Fruit fly (Drosophila melanogaster) whole organism, prepupa: ENCODE data around the gene Vps52.

Source experiments
- Blimp-1 ChIP-seq: fragments of 200-800 bp; sonication (Bioruptor generic); optimal IDR thresholded peaks from 3 replicates; lab custom pipeline; 2017; ENCODE audit warnings: missing biosample characterization, missing genetic modification characterization, mild to moderate bottlenecking, moderate library complexity, missing genetic modification reagents
- CG10669 ChIP-seq: fragments of 200-800 bp; sonication (Bioruptor generic); optimal IDR thresholded peaks from 3 replicates; lab custom pipeline; 2018; ENCODE audit warnings: missing biosample characterization, mild to moderate bottlenecking, missing genetic modification characterization, moderate library complexity
- CG11294 ChIP-seq: fragments of 200-800 bp; sonication (Bioruptor generic); IDR thresholded peaks from 2 replicates; pipeline ENCODE4 v1.3.6; 2022; ENCODE audit warnings: missing biosample characterization, missing genetic modification characterization
- CG11762 ChIP-seq: fragments of 200-800 bp; sonication (Bioruptor generic); optimal IDR thresholded peaks from 3 replicates; lab custom pipeline; 2016; ENCODE audit warnings: missing biosample characterization, missing genetic modification characterization; ENCODE audit not compliant: insufficient read depth
- CG11902 ChIP-seq: fragments of 200-800 bp; sonication (Bioruptor generic); optimal IDR thresholded peaks from 3 replicates; lab custom pipeline; 2016; ENCODE audit warnings: missing biosample characterization, missing genetic modification characterization
- CG15336 ChIP-seq: fragments of 200-800 bp; sonication (Bioruptor generic); IDR thresholded peaks from 2 replicates; pipeline ENCODE4 v1.3.6; 2022; ENCODE audit warnings: missing biosample characterization, missing genetic modification characterization
- CG16779 ChIP-seq: fragments of 200-800 bp; sonication (Bioruptor generic); optimal IDR thresholded peaks from 3 replicates; lab custom pipeline; 2017; ENCODE audit warnings: missing biosample characterization, mild to moderate bottlenecking, missing genetic modification characterization
- CG3032 ChIP-seq: fragments of 200-800 bp; optimal IDR thresholded peaks from 2 replicates; lab custom pipeline; 2019; ENCODE audit warnings: missing biosample characterization, mild to moderate bottlenecking, missing genetic modification characterization, moderate library complexity
- CG31627 ChIP-seq: fragments of 200-800 bp; sonication (Bioruptor generic); optimal IDR thresholded peaks from 3 replicates; lab custom pipeline; 2016; ENCODE audit warnings: missing biosample characterization, missing genetic modification characterization
- CG34406 ChIP-seq: fragments of 200-800 bp; sonication (Bioruptor generic); optimal IDR thresholded peaks from 3 replicates; lab custom pipeline; 2016; ENCODE audit warnings: missing biosample characterization, missing genetic modification characterization
- CG3919 ChIP-seq: fragments of 200-800 bp; sonication (Bioruptor generic); optimal IDR thresholded peaks from 3 replicates; lab custom pipeline; 2016; ENCODE audit warnings: missing biosample characterization, missing genetic modification characterization
- CG4318 ChIP-seq: fragments of 200-800 bp; sonication (Bioruptor generic); optimal IDR thresholded peaks from 3 replicates; lab custom pipeline; 2017; ENCODE audit warnings: missing biosample characterization, mild to moderate bottlenecking, missing genetic modification characterization
- CG6163 ChIP-seq: fragments of 200-800 bp; sonication (Bioruptor generic); IDR thresholded peaks from 3 replicates; pipeline ENCODE4 v1.3.6; 2022; ENCODE audit warnings: missing biosample characterization, missing genetic modification characterization
- CG6276 ChIP-seq: fragments of 200-800 bp; sonication (Bioruptor generic); optimal IDR thresholded peaks from 2 replicates; lab custom pipeline; 2017; ENCODE audit warnings: missing biosample characterization, mild to moderate bottlenecking, missing genetic modification characterization
- CG6792 ChIP-seq: fragments of 200-800 bp; sonication (Bioruptor generic); optimal IDR thresholded peaks from 3 replicates; lab custom pipeline; 2016; ENCODE audit warnings: missing biosample characterization, missing genetic modification characterization
- CG8319 ChIP-seq: fragments of 200-800 bp; sonication (Bioruptor generic); optimal IDR thresholded peaks from 3 replicates; lab custom pipeline; 2016; ENCODE audit warnings: missing biosample characterization, missing genetic modification characterization
- CG9139 ChIP-seq: fragments of 200-800 bp; sonication (Bioruptor generic); optimal IDR thresholded peaks from 3 replicates; lab custom pipeline; 2017; ENCODE audit warnings: missing biosample characterization, mild to moderate bottlenecking, missing genetic modification characterization
- Eip93F ChIP-seq: fragments of 200-800 bp; sonication (Bioruptor generic); optimal IDR thresholded peaks from 2 replicates; lab custom pipeline; 2016; ENCODE audit warnings: missing biosample characterization, mild to moderate bottlenecking, missing genetic modification characterization
- Ets21C ChIP-seq: fragments of 200-800 bp; sonication (Bioruptor generic); optimal IDR thresholded peaks from 3 replicates; lab custom pipeline; 2016; ENCODE audit warnings: missing biosample characterization, missing genetic modification characterization
- Ets96B ChIP-seq: fragments of 200-800 bp; optimal IDR thresholded peaks from 2 replicates; lab custom pipeline; 2019; ENCODE audit warnings: missing biosample characterization, mild to moderate bottlenecking, missing genetic modification characterization, moderate library complexity
- Gug ChIP-seq: fragments of 200-800 bp; sonication (Bioruptor generic); IDR thresholded peaks from 2 replicates; pipeline ENCODE4 v1.3.6; 2022; ENCODE audit warnings: missing biosample characterization, missing genetic modification characterization
- Hr38 ChIP-seq: sonication (Bioruptor generic); optimal IDR thresholded peaks from 2 replicates; lab custom pipeline; 2016; ENCODE audit warnings: missing biosample characterization, missing genetic modification characterization
- Hr39 ChIP-seq: fragments of 200-800 bp; sonication (Bioruptor generic); optimal IDR thresholded peaks from 2 replicates; lab custom pipeline; 2016; ENCODE audit warnings: missing biosample characterization, missing genetic modification characterization
- Hr4 ChIP-seq: fragments of 200-800 bp; sonication (Bioruptor generic); optimal IDR thresholded peaks from 3 replicates; lab custom pipeline; 2016; ENCODE audit warnings: missing biosample characterization, missing genetic modification characterization
- Smox ChIP-seq: fragments of 200-800 bp; sonication (Bioruptor generic); optimal IDR thresholded peaks from 3 replicates; lab custom pipeline; 2016; ENCODE audit warnings: missing biosample characterization, missing genetic modification characterization
- Sox102F ChIP-seq: fragments of 200-800 bp; sonication (Bioruptor generic); optimal IDR thresholded peaks from 2 replicates; lab custom pipeline; 2016; ENCODE audit warnings: missing biosample characterization, mild to moderate bottlenecking, missing genetic modification characterization
- cyc ChIP-seq: fragments of 200-800 bp; sonication (Bioruptor generic); optimal IDR thresholded peaks from 3 replicates; lab custom pipeline; 2016; ENCODE audit warnings: missing biosample characterization, missing genetic modification characterization
- eg ChIP-seq: fragments of 200-800 bp; sonication (Bioruptor generic); IDR thresholded peaks from 3 replicates; pipeline ENCODE4 v1.3.6; 2022; ENCODE audit warnings: missing biosample characterization, missing genetic modification characterization
- esn ChIP-seq: fragments of 200-800 bp; sonication (Bioruptor generic); optimal IDR thresholded peaks from 2 replicates; lab custom pipeline; 2016; ENCODE audit warnings: missing biosample characterization, mild to moderate bottlenecking, missing genetic modification characterization, moderate library complexity
- fd59A ChIP-seq: fragments of 200-800 bp; sonication (Bioruptor generic); optimal IDR thresholded peaks from 2 replicates; lab custom pipeline; 2017; ENCODE audit warnings: missing biosample characterization, mild to moderate bottlenecking, missing genetic modification characterization, missing genetic modification reagents
- lz ChIP-seq: fragments of 200-800 bp; sonication (Bioruptor generic); optimal IDR thresholded peaks from 3 replicates; lab custom pipeline; 2016; ENCODE audit warnings: missing biosample characterization, missing genetic modification characterization
- net ChIP-seq: fragments of 200-800 bp; sonication (Bioruptor generic); optimal IDR thresholded peaks from 3 replicates; lab custom pipeline; 2016; ENCODE audit warnings: missing biosample characterization, missing genetic modification characterization
- pdm3 ChIP-seq: fragments of 200-800 bp; sonication (Bioruptor generic); optimal IDR thresholded peaks from 3 replicates; lab custom pipeline; 2016; ENCODE audit warnings: missing biosample characterization, missing genetic modification characterization
- salr ChIP-seq, 2 experiments: fragments of 200-800 bp; sonication (Bioruptor generic); optimal IDR thresholded peaks; 3 replicates each; lab custom pipeline; 2016 to 2018; ENCODE audit warnings: missing biosample characterization in 2 of 2, missing genetic modification characterization in 2 of 2, mild to moderate bottlenecking in 1 of 2
- spab ChIP-seq: fragments of 200-800 bp; sonication (Bioruptor generic); optimal IDR thresholded peaks from 2 replicates; lab custom pipeline; 2017; ENCODE audit warnings: missing biosample characterization, mild to moderate bottlenecking, missing genetic modification characterization, missing genetic modification reagents
- svp ChIP-seq: fragments of 200-800 bp; sonication (Bioruptor generic); peaks from one replicate; lab custom pipeline; 2016; ENCODE audit warnings: missing biosample characterization, missing genetic modification characterization
- topi ChIP-seq: fragments of 200-800 bp; sonication (Bioruptor generic); optimal IDR thresholded peaks from 3 replicates; lab custom pipeline; 2016; ENCODE audit warnings: missing biosample characterization, missing genetic modification characterization
- vri ChIP-seq: fragments of 200-800 bp; sonication (Bioruptor generic); optimal IDR thresholded peaks from 3 replicates; lab custom pipeline; 2016; ENCODE audit warnings: missing biosample characterization, mild to moderate bottlenecking, missing genetic modification characterization

Gene Vps52

DNA sequence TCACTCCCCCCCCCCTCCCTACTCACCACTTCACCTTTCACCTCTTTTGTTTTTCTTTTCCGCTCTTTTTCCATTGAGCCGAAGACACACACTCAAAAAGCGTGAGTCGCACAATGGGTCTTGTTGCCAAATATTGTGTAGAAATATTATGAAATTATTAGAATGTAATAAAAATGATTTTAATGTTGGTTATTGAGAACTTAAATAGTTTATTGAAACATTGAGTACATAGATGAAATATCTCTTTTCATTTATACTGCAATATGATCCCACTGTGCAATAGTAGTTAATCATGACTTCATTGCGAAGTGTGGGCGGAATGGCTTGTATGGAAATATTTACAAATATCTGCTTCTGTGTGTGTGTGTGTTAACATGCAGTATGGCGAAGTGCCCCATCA is 43.4 kb upstream of the Vps52 start (continued):
- TF ChIP-seq Ets21C (GFP tag; lab: Kevin White, UChicago) (no peak), CG6163 (GFP tag; lab: Robert Waterston, UW) (peak; percentile 86), Hr38 (GFP tag; lab: Kevin White, UChicago) (no peak), Sox102F (GFP tag; lab: Kevin White, UChicago) (no peak), lz (GFP tag; lab: Kevin White, UChicago) (no peak), CG6792 (GFP tag; lab: Kevin White, UChicago) (peak; percentile 35), salr (GFP tag; optimal IDR thresholded peaks at IDR 0.05; lab: Kevin White, UChicago) (peak; percentile 12 to 48), Eip93F (GFP tag; lab: Kevin White, UChicago) (no peak), CG8319 (GFP tag; lab: Kevin White, UChicago) (no peak), CG9139 (GFP tag; lab: Kevin White, UChicago) (peak; percentile 20), Hr39 (GFP tag; lab: Kevin White, UChicago) (no peak), CG6276 (GFP tag; lab: Kevin White, UChicago) (peak; percentile 50), cyc (GFP tag; lab: Kevin White, UChicago) (no peak), CG11762 (GFP tag; lab: Kevin White, UChicago) (peak; percentile 4), Blimp-1 (no peak), CG10669 (GFP tag; lab: Kevin White, UChicago) (peak; percentile 58)

dm6 chr2L:5558809-5559392 is 35.2 kb upstream of the Vps52 start, which contains the start of gene GluRIIB:
GluRIIB (plus strand) TSS chr2L:5559342.
- no peak for TF ChIP-seq CG6792 (GFP tag; lab: Kevin White, UChicago)
- TF ChIP-seq pdm3 (GFP tag; lab: Kevin White, UChicago) = no peak

dm6 chr2L:5554818-5555217 is 31.1 kb upstream of the Vps52 start, which contains the start of gene GluRIIA:
GluRIIA (plus strand) TSS chr2L:5555072.
- TF ChIP-seq Ets96B (tag; lab: Kevin White, UChicago) (no peak), Gug (GFP tag; lab: Robert Waterston, UW) (no peak), Smox (GFP tag; lab: Kevin White, UChicago) (no peak), CG16779 (tag; lab: Kevin White, UChicago) (no peak), CG4318 (GFP tag; lab: Kevin White, UChicago) (no peak), CG11294 (no peak), topi (no peak), cyc (GFP tag; lab: Kevin White, UChicago) (no peak)
- TF ChIP-seq, all 60 proteins: peak for 0

DNA sequence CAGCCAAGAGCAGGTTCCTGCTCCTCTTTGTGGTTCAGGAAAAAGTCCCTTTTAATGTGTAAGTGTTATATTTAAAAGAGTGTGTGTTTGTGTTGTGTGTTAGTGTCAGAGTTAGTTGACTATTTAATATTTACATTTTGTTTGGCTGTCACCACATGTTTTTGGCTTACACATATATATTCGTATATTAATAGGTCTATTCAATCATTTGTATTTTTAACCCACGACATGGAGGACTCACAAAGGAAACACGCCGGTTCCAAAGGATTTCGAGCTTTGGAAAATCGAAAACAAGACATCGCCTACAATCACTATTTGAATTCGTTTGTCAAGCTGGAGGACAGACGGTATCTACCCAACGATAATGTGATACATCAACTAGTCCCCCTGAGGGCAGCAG is 30.1 kb upstream of the Vps52 start, which contains the start of the genes CG14013 and CG14017:
Gene CG14013 (minus strand): TSS at position 101 of the 400 bp plus-strand sequence.
Gene CG14017 (plus strand): TSS at position 148 of the 400 bp plus-strand sequence.
- TF ChIP-seq Sox102F (GFP tag; lab: Kevin White, UChicago) (no peak), Hr39 (GFP tag; lab: Kevin White, UChicago) (no peak), CG11902 (GFP tag; lab: Kevin White, UChicago) (no peak), eg (GFP tag; lab: Robert Waterston, UW) (no peak), CG3919 (no peak), CG31627 (no peak), Smox (GFP tag; lab: Kevin White, UChicago) (no peak), CG11762 (GFP tag; lab: Kevin White, UChicago) (no peak), spab (GFP tag; lab: Kevin White, UChicago) (no peak), esn (no peak), CG34406 (GFP tag; lab: Kevin White, UChicago) (no peak), CG3032 (tag; lab: Kevin White, UChicago) (no peak), CG15336 (GFP tag; lab: Robert Waterston, UW) (no peak), Hr4 (GFP tag; lab: Kevin White, UChicago) (no peak), net (no peak), Hr38 (GFP tag; lab: Kevin White, UChicago) (no peak), vri (GFP tag; lab: Kevin White, UChicago) (no peak), fd59A (GFP tag; lab: Kevin White, UChicago) (no peak), Eip93F (GFP tag; lab: Kevin White, UChicago) (no peak), svp (GFP tag; lab: Kevin White, UChicago) (no peak)
